Worm (Caenorhabditis elegans): ENCODE results near the gene otpl-2.

DNA sequence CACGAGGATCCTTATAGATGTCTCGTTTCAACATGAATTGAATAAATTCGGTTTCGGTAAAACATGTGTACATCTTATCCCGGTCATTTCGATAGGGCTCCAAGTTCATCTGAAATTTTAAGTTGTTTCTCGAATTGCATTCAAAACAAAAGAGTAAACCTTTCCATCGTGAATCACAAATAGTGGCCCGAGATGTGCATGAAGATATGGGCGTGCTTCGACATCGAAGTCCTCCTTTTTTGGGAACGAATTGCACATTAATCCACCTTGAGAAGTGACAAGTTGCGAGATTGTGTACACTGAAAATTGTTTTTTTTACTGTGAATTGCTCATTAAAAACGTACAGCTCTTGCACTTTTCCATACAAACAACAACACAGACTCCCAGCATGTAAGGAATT lies 17.4 kb upstream of the otpl-2 start:
- TF ChIP-seq snpc-4 (GFP tag; optimal IDR thresholded peaks at IDR 0.05) (no peak), snpc-4 (tag; optimal IDR thresholded peaks at IDR 0.05) (no peak), B0019.2 (GFP tag; conservative IDR thresholded peaks at IDR 0.05) (no peak), lin-35 (GFP tag; optimal IDR thresholded peaks at IDR 0.05) (no peak), somi-1 (GFP tag; optimal IDR thresholded peaks at IDR 0.05) (no peak), tbp1 (GFP tag; optimal IDR thresholded peaks at IDR 0.05) (no peak), hrde-1 (tag; optimal IDR thresholded peaks at IDR 0.05; ENCODE audit: borderline replicate concordance) (no peak), ceh-58 (GFP tag; IDR thresholded peaks at IDR 0.05) (no peak), dpl-1 (GFP tag; optimal IDR thresholded peaks at IDR 0.05) (no peak)

Data from whole organism, young adult.